Worm (Caenorhabditis elegans): ENCODE data around the gene frm-8.

- no peak for TF ChIP-seq unc-55 (GFP tag; optimal IDR thresholded peaks at IDR 0.05)
- TF ChIP-seq ceh-2 (tag; optimal IDR thresholded peaks at IDR 0.05): no peak
- TF ChIP-seq C08G9.2 (tag; optimal IDR thresholded peaks at IDR 0.05): no peak
- no peak for TF ChIP-seq ref-2 (tag; optimal IDR thresholded peaks at IDR 0.05)
These were observed 44.7 kb upstream of the frm-8 start for ce11 chrIII:3263696-3264095.

Data from whole organism, late embryonic.